Worm (Caenorhabditis elegans) whole organism, L4 larva: Measurements from ENCODE around the gene nud-1.

Experiments
- D1046.2 ChIP-seq: fragments of 200-800 bp; sonication (Bioruptor generic); IDR thresholded peaks from 2 replicates; pipeline ENCODE4 v1.3.6; 2022; ENCODE audit warnings: missing genetic modification characterization, missing compliant biosample characterization
- F10B5.3 ChIP-seq: sonication (generic microtip); optimal IDR thresholded peaks from 2 replicates; lab custom pipeline; 2016; ENCODE audit warnings: mild to moderate bottlenecking, missing genetic modification characterization, missing compliant biosample characterization
- F44E2.7 ChIP-seq: fragments of 200-800 bp; sonication (Bioruptor generic); IDR thresholded peaks from 2 replicates; pipeline ENCODE4 v2.1.2; 2022; ENCODE audit warnings: missing genetic modification characterization, missing compliant biosample characterization
- F49E8.2 ChIP-seq: sonication (generic microtip); optimal IDR thresholded peaks from 2 replicates; lab custom pipeline; 2016; ENCODE audit warnings: missing compliant biosample characterization, mild to moderate bottlenecking, missing genetic modification characterization, borderline replicate concordance
- R02D3.7 ChIP-seq: fragments of 150-350 bp; sonication (generic microtip); optimal IDR thresholded peaks from 3 replicates; lab custom pipeline; 2014; ENCODE audit warnings: missing biosample characterization, missing genetic modification characterization
- T20F7.1 ChIP-seq: fragments of 200-800 bp; sonication (Bioruptor generic); optimal IDR thresholded peaks from 2 replicates; lab custom pipeline; 2018; ENCODE audit warnings: mild to moderate bottlenecking, missing genetic modification characterization, missing compliant biosample characterization
- T26A8.4 ChIP-seq: fragments of 200-800 bp; sonication (Bioruptor generic); IDR thresholded peaks from 2 replicates; pipeline ENCODE4 v1.3.6; 2022; ENCODE audit warnings: missing genetic modification characterization, missing compliant biosample characterization
- Y75B8A.6 ChIP-seq: fragments of 200-800 bp; sonication (Bioruptor generic); IDR thresholded peaks from 2 replicates; pipeline ENCODE4 v1.3.6; 2022; ENCODE audit warnings: missing genetic modification reagents, missing genetic modification characterization, missing compliant biosample characterization
- aly-2 ChIP-seq: sonication (generic microtip); optimal IDR thresholded peaks from 2 replicates; lab custom pipeline; 2018; ENCODE audit warnings: missing biosample characterization, missing genetic modification characterization
- ama-1 ChIP-seq: fragments of 150-350 bp; optimal IDR thresholded peaks from 2 replicates; lab custom pipeline; 2014; ENCODE audit warnings: inconsistent platforms, mixed read lengths
- ceh-20 ChIP-seq: fragments of 200-800 bp; sonication (Bioruptor generic); IDR thresholded peaks from 2 replicates; pipeline ENCODE4 v1.3.6; 2022; ENCODE audit warnings: missing genetic modification reagents, missing genetic modification characterization, missing compliant biosample characterization
- ceh-82 ChIP-seq: sonication (generic microtip); optimal IDR thresholded peaks from 2 replicates; lab custom pipeline; 2017; ENCODE audit warnings: missing biosample characterization, missing genetic modification characterization
- daf-12 ChIP-seq: fragments of 150-350 bp; optimal IDR thresholded peaks from 2 replicates; lab custom pipeline; 2014; ENCODE audit warnings: missing biosample characterization, missing genetic modification reagents, missing genetic modification characterization
- daf-16 ChIP-seq, 3 experiments: sonication (generic microtip); optimal IDR thresholded peaks; 2 replicates each; lab custom pipeline; 2016 to 2017; ENCODE audit warnings: missing genetic modification characterization in 3 of 3, missing genetic modification reagents in 3 of 3, mild to moderate bottlenecking in 2 of 3, missing compliant biosample characterization in 2 of 3, missing biosample characterization in 1 of 3, moderate library complexity in 1 of 3
- daf-19 ChIP-seq: fragments of 200-800 bp; sonication (Bioruptor generic); conservative IDR thresholded peaks from 2 replicates; pipeline ENCODE4 v1.3.6; 2022; ENCODE audit warnings: missing genetic modification characterization, missing compliant biosample characterization
- dmd-8 ChIP-seq: fragments of 200-800 bp; sonication (Bioruptor generic); IDR thresholded peaks from 2 replicates; pipeline ENCODE4 v1.3.6; 2022; ENCODE audit warnings: missing genetic modification characterization, missing compliant biosample characterization
- dmd-9 ChIP-seq: fragments of 200-800 bp; sonication (Bioruptor generic); IDR thresholded peaks from 2 replicates; pipeline ENCODE4 v1.3.6; 2022; ENCODE audit warnings: missing genetic modification reagents, missing genetic modification characterization, missing compliant biosample characterization
- dpl-1 ChIP-seq: fragments of 150-350 bp; optimal IDR thresholded peaks from 2 replicates; lab custom pipeline; 2014; ENCODE audit warnings: missing biosample characterization, missing genetic modification reagents, missing genetic modification characterization
- duxl-1 ChIP-seq: sonication (generic microtip); optimal IDR thresholded peaks from 2 replicates; lab custom pipeline; 2016; ENCODE audit warnings: mild to moderate bottlenecking, missing genetic modification characterization, moderate library complexity, missing compliant biosample characterization; ENCODE audit not compliant: poor library complexity
- dve-1 ChIP-seq: sonication (generic microtip); optimal IDR thresholded peaks from 2 replicates; lab custom pipeline; 2017; ENCODE audit warnings: antibody characterized with exemption, mild to moderate bottlenecking, missing genetic modification characterization, missing compliant biosample characterization; ENCODE audit not compliant: insufficient read depth
- egl-27 ChIP-seq: sonication (generic microtip); optimal IDR thresholded peaks from 3 replicates; lab custom pipeline; 2017; ENCODE audit warnings: missing biosample characterization, missing genetic modification reagents, missing genetic modification characterization
- fkh-10 ChIP-seq: fragments of 150-350 bp; optimal IDR thresholded peaks from 2 replicates; lab custom pipeline; 2014; ENCODE audit warnings: missing biosample characterization, missing genetic modification reagents, missing genetic modification characterization
- gei-8 ChIP-seq: fragments of 200-800 bp; sonication (Bioruptor generic); optimal IDR thresholded peaks from 2 replicates; lab custom pipeline; 2018; ENCODE audit warnings: mild to moderate bottlenecking, missing genetic modification characterization, missing compliant biosample characterization
- hif-1 ChIP-seq, 2 experiments: sonication (generic microtip); optimal IDR thresholded peaks; 2 replicates each; lab custom pipeline; 2016 to 2017; ENCODE audit warnings: missing compliant biosample characterization in 2 of 2, missing genetic modification characterization in 2 of 2, missing genetic modification reagents in 2 of 2, missing genotype in 2 of 2, mild to moderate bottlenecking in 1 of 2
- hlh-30 ChIP-seq: sonication (generic microtip); optimal IDR thresholded peaks from 2 replicates; lab custom pipeline; 2017; ENCODE audit warnings: antibody characterized with exemption, mild to moderate bottlenecking, missing genetic modification characterization, missing compliant biosample characterization; ENCODE audit not compliant: insufficient read depth
- jun-1 ChIP-seq: fragments of 150-350 bp; optimal IDR thresholded peaks from 2 replicates; lab custom pipeline; 2014; ENCODE audit warnings: missing biosample characterization, missing genetic modification reagents, missing genetic modification characterization
- lin-13 ChIP-seq: fragments of 150-350 bp; optimal IDR thresholded peaks from 2 replicates; lab custom pipeline; 2014; ENCODE audit warnings: missing biosample characterization, missing genetic modification reagents, missing genetic modification characterization
- lin-15B ChIP-seq: fragments of 150-350 bp; sonication (generic microtip); optimal IDR thresholded peaks from 3 replicates; lab custom pipeline; 2014; ENCODE audit warnings: missing biosample characterization, missing genetic modification characterization
- lin-38 ChIP-seq: fragments of 200-800 bp; sonication (Bioruptor generic); IDR thresholded peaks from 2 replicates; pipeline ENCODE4 v1.3.6; 2022; ENCODE audit warnings: missing genetic modification reagents, missing genetic modification characterization, missing compliant biosample characterization
- lsy-2 ChIP-seq, 2 experiments: fragments of 150-350 bp in 1 of 2; sonication (generic microtip) in 1 of 2; optimal IDR thresholded peaks; 2 replicates each; lab custom pipeline; 2014 to 2017; ENCODE audit warnings: missing biosample characterization in 2 of 2, missing genetic modification characterization in 2 of 2
- madf-5 ChIP-seq, 2 experiments: fragments of 200-800 bp; sonication (Bioruptor generic); IDR thresholded peaks; 2 replicates each; pipeline ENCODE4 v1.3.6; 2022; ENCODE audit warnings: missing compliant biosample characterization in 2 of 2, missing genetic modification characterization in 2 of 2
- mep-1 ChIP-seq: fragments of 150-350 bp; sonication (generic microtip); optimal IDR thresholded peaks from 3 replicates; lab custom pipeline; 2014; ENCODE audit warnings: missing biosample characterization, missing genetic modification characterization
- mes-2 ChIP-seq: sonication (generic microtip); optimal IDR thresholded peaks from 2 replicates; lab custom pipeline; 2016; ENCODE audit warnings: missing genotype, mild to moderate bottlenecking, missing genetic modification characterization, missing compliant biosample characterization; ENCODE audit not compliant: poor library complexity, severe bottlenecking
- mxl-2 ChIP-seq: fragments of 200-800 bp; sonication (Bioruptor generic); conservative IDR thresholded peaks from 2 replicates; pipeline ENCODE4 v1.3.6; 2022; ENCODE audit warnings: missing genetic modification reagents, missing genetic modification characterization, missing compliant biosample characterization
- nhr-10 ChIP-seq: fragments of 150-350 bp; optimal IDR thresholded peaks from 2 replicates; lab custom pipeline; 2014; ENCODE audit warnings: missing biosample characterization, missing genetic modification characterization
- nhr-102 ChIP-seq: sonication (generic microtip); optimal IDR thresholded peaks from 2 replicates; lab custom pipeline; 2016; ENCODE audit warnings: mild to moderate bottlenecking, missing genetic modification characterization, moderate library complexity, missing compliant biosample characterization
- nhr-11 ChIP-seq: fragments of 150-350 bp; optimal IDR thresholded peaks from 2 replicates; lab custom pipeline; 2014; ENCODE audit warnings: missing biosample characterization, missing genetic modification characterization
- nhr-25 ChIP-seq: sonication (generic microtip); optimal IDR thresholded peaks from 2 replicates; lab custom pipeline; 2017; ENCODE audit warnings: missing genetic modification characterization, mild to moderate bottlenecking, missing compliant biosample characterization, antibody characterized with exemption, moderate library complexity, borderline replicate concordance; ENCODE audit not compliant: insufficient read depth
- nhr-28 ChIP-seq: fragments of 150-350 bp; optimal IDR thresholded peaks from 2 replicates; lab custom pipeline; 2014; ENCODE audit warnings: missing biosample characterization, missing genetic modification characterization
- nhr-41 ChIP-seq: fragments of 200-800 bp; sonication (Bioruptor generic); IDR thresholded peaks from 2 replicates; pipeline ENCODE4 v1.3.6; 2022; ENCODE audit warnings: missing genetic modification reagents, missing genetic modification characterization, missing compliant biosample characterization
- nhr-42 ChIP-seq: fragments of 200-800 bp; sonication (Bioruptor generic); IDR thresholded peaks from 2 replicates; pipeline ENCODE4 v1.3.6; 2022; ENCODE audit warnings: missing genetic modification characterization, missing compliant biosample characterization
- nhr-48 ChIP-seq: sonication (generic microtip); optimal IDR thresholded peaks from 2 replicates; lab custom pipeline; 2016; ENCODE audit warnings: mild to moderate bottlenecking, missing genetic modification characterization, missing compliant biosample characterization
- pqm-1 ChIP-seq: sonication (generic microtip); optimal IDR thresholded peaks from 2 replicates; lab custom pipeline; 2017; ENCODE audit warnings: missing biosample characterization, missing genetic modification characterization
- set-16 ChIP-seq: fragments of 200-800 bp; sonication (Bioruptor generic); IDR thresholded peaks from 2 replicates; pipeline ENCODE4 v1.3.6; 2022; ENCODE audit warnings: missing genetic modification reagents, missing genetic modification characterization, missing compliant biosample characterization
- snpc-4 ChIP-seq: fragments of 150-350 bp; optimal IDR thresholded peaks from 2 replicates; lab custom pipeline; 2014; ENCODE audit warnings: missing biosample characterization, missing genetic modification characterization
- unc-130 ChIP-seq: sonication (generic microtip); optimal IDR thresholded peaks from 2 replicates; lab custom pipeline; 2016; ENCODE audit warnings: missing genetic modification reagents, missing genetic modification characterization, missing compliant biosample characterization
- unc-62 ChIP-seq, 3 experiments: fragments of 150-350 bp in 1 of 3; sonication (generic microtip); optimal IDR thresholded peaks in 2 of 3; peaks in 1 of 3; 1 replicate in 1 of 3; 2 replicates in 2 of 3; lab custom pipeline; 2014 to 2017; ENCODE audit warnings: missing biosample characterization in 3 of 3, missing genetic modification characterization in 3 of 3, missing genetic modification reagents in 3 of 3, missing genotype in 1 of 3
- vab-7 ChIP-seq: fragments of 200-800 bp; sonication (Bioruptor generic); IDR thresholded peaks from 2 replicates; pipeline ENCODE4 v1.3.6; 2022; ENCODE audit warnings: missing genetic modification reagents, missing genetic modification characterization, missing compliant biosample characterization
- zag-1 ChIP-seq: fragments of 150-350 bp; optimal IDR thresholded peaks from 2 replicates; lab custom pipeline; 2014; ENCODE audit warnings: missing biosample characterization, missing genetic modification characterization
- ztf-7 ChIP-seq: fragments of 150-350 bp; optimal IDR thresholded peaks from 2 replicates; lab custom pipeline; 2014; ENCODE audit warnings: missing biosample characterization, missing genetic modification characterization

The nud-1 gene

ce11 chrIII:13344538-13345136 is 3.3 kb downstream of the nud-1 start, which contains the start of gene acaa-2:
Gene acaa-2 (plus strand): TSS chrIII:13344937.
- TF ChIP-seq unc-62 (GFP tag; optimal IDR thresholded peaks at IDR 0.05 in 1 of 2; lab: Kevin White, UChicago) (no peak), unc-62 (tag; optimal IDR thresholded peaks at IDR 0.05; lab: Kevin White, UChicago) (no peak), daf-12 (no peak), nhr-42 (GFP tag; lab: Robert Waterston, UW) (no peak), mep-1 (tag; lab: Kevin White, UChicago) (peak; percentile 49), vab-7 (GFP tag; lab: Robert Waterston, UW) (no peak), unc-130 (no peak), F44E2.7 (GFP tag; lab: Robert Waterston, UW) (no peak), R02D3.7 (no peak), nhr-41 (GFP tag; lab: Robert Waterston, UW) (no peak), daf-19 (GFP tag; lab: Robert Waterston, UW) (no peak), ztf-7 (tag; lab: Kevin White, UChicago) (peak; percentile 1), lin-38 (GFP tag; lab: Robert Waterston, UW) (peak; percentile 18; the same call in 1 of the 2 replicates), pqm-1 (tag; lab: Kevin White, UChicago) (peak; percentile 1), dmd-8 (GFP tag; lab: Robert Waterston, UW) (no peak), madf-5 (GFP tag; IDR thresholded peaks at IDR 0.05; lab: Robert Waterston, UW) (no peak), T20F7.1 (no peak), F49E8.2 (tag; lab: Kevin White, UChicago) (no peak), aly-2 (tag; lab: Kevin White, UChicago) (no peak), ceh-20 (GFP tag; lab: Robert Waterston, UW) (no peak), lin-13 (GFP tag; lab: Kevin White, UChicago) (no peak), lsy-2 (tag; optimal IDR thresholded peaks at IDR 0.05; lab: Kevin White, UChicago) (peak in 1 of 2 experiments; percentile 30), fkh-10 (GFP tag; lab: Kevin White, UChicago) (no peak), dmd-9 (GFP tag; lab: Robert Waterston, UW) (no peak), F10B5.3 (no peak), hif-1 (tag; optimal IDR thresholded peaks at IDR 0.05; lab: Kevin White, UChicago) (no peak), mes-2 (tag; lab: Kevin White, UChicago) (peak; percentile 36), nhr-11 (tag; lab: Kevin White, UChicago) (peak; percentile 77), dpl-1 (GFP tag; lab: Kevin White, UChicago) (peak; percentile 37), lin-15B (tag; lab: Kevin White, UChicago) (no peak), dve-1 (tag; lab: Kevin White, UChicago) (peak; percentile 73), Y75B8A.6 (GFP tag; lab: Robert Waterston, UW) (no peak), nhr-25 (tag; lab: Kevin White, UChicago) (no peak), duxl-1 (peak; percentile 31), zag-1 (no peak), ceh-82 (tag; lab: Kevin White, UChicago) (no peak), jun-1 (tag; lab: Kevin White, UChicago) (no peak), ama-1 (no peak), nhr-10 (tag; lab: Kevin White, UChicago) (peak; percentile 75), snpc-4 (tag; lab: Kevin White, UChicago) (no peak), gei-8 (no peak), nhr-28 (tag; lab: Kevin White, UChicago) (peak; percentile 100), nhr-102 (tag; lab: Kevin White, UChicago) (no peak), mxl-2 (no peak), nhr-48 (no peak), set-16 (GFP tag; lab: Robert Waterston, UW) (no peak), D1046.2 (GFP tag; lab: Robert Waterston, UW) (no peak), hlh-30 (tag; lab: Kevin White, UChicago) (peak; percentile 62), egl-27 (tag; lab: Kevin White, UChicago) (no peak), T26A8.4 (GFP tag; lab: Robert Waterston, UW) (no peak), daf-16 (GFP tag; optimal IDR thresholded peaks at IDR 0.05; lab: Kevin White, UChicago) (no peak), daf-16 (tag; optimal IDR thresholded peaks at IDR 0.05; lab: Kevin White, UChicago) (peak; percentile 62)
